Fruit fly (Drosophila melanogaster) S2 (cell line): ENCODE data around the gene CG13893.

Experiments used
- CG8478 ChIP-seq: fragments of >200 bp; optimal IDR thresholded peaks from 2 replicates; lab custom pipeline; 2018
- CTCF ChIP-seq, 2 experiments: fragments of >200 bp; optimal IDR thresholded peaks; 2 replicates each; lab custom pipeline; 2018

- no peak for TF ChIP-seq CTCF (optimal IDR thresholded peaks at IDR 0.05; lab: Kevin White, UChicago)
- peak; percentile 9 for TF ChIP-seq CG8478 (lab: Kevin White, UChicago)
Measured at dm6 chr3L:559390-560034, 44.3 kb downstream of the CG13893 start.
